Fruit fly (Drosophila melanogaster): Measurements from ENCODE around the gene mRpL9.

Gene mRpL9

dm6 chr3R:15319912-15320746, 10.4 kb upstream of the mRpL9 start, which contains the start of the genes CG6276 and CG44040 (continued):
- TF ChIP-seq Eip93F (GFP tag; optimal IDR thresholded peaks at IDR 0.05) = no peak
- no peak for TF ChIP-seq Sox102F (GFP tag; optimal IDR thresholded peaks at IDR 0.05)
- TF ChIP-seq CG31627 (GFP tag; optimal IDR thresholded peaks at IDR 0.05) = peak; percentile 57
- peak; percentile 54 for TF ChIP-seq eg (GFP tag; IDR thresholded peaks at IDR 0.05)
- peak; percentile 37 for TF ChIP-seq cyc (GFP tag; optimal IDR thresholded peaks at IDR 0.05)
- peak; percentile 10; the same call in 1 of the 2 replicates for TF ChIP-seq CG11294 (GFP tag; IDR thresholded peaks at IDR 0.05)
- peak; percentile 2 for TF ChIP-seq Lpt (GFP tag; optimal IDR thresholded peaks at IDR 0.05)
- TF ChIP-seq Gug (GFP tag; IDR thresholded peaks at IDR 0.05) = no peak
- peak; percentile 37; the same call in 1 of the 3 replicates for TF ChIP-seq CG8119 (GFP tag; IDR thresholded peaks at IDR 0.05)
- TF ChIP-seq svp (GFP tag) = no peak
- TF ChIP-seq CG10631 (GFP tag; optimal IDR thresholded peaks at IDR 0.05) = peak; percentile 58
- peak; percentile 55 for TF ChIP-seq Hr39 (GFP tag; optimal IDR thresholded peaks at IDR 0.05)
- TF ChIP-seq CG10669 (GFP tag; optimal IDR thresholded peaks at IDR 0.05) = peak; percentile 50
- TF ChIP-seq CG6163 (GFP tag; IDR thresholded peaks at IDR 0.05) = peak; percentile 59
- peak; percentile 56 for TF ChIP-seq acj6 (GFP tag; optimal IDR thresholded peaks at IDR 0.05)
- TF ChIP-seq lz (GFP tag; optimal IDR thresholded peaks at IDR 0.05) = peak; percentile 68
- peak; percentile 24 for TF ChIP-seq CG7368 (GFP tag; optimal IDR thresholded peaks at IDR 0.05)
- TF ChIP-seq dsx (GFP tag; optimal IDR thresholded peaks at IDR 0.05; ENCODE audit: poor library complexity, severe bottlenecking) = peak; percentile 31
- TF ChIP-seq CG11902 (GFP tag; optimal IDR thresholded peaks at IDR 0.05) = peak; percentile 16
- TF ChIP-seq Eip75B (GFP tag; optimal IDR thresholded peaks at IDR 0.05) = peak; percentile 61
- peak; percentile 30 for TF ChIP-seq fd59A (GFP tag; optimal IDR thresholded peaks at IDR 0.05)
- 0 out of 2 replicates have a peak, but pooled peaks have one; percentile 24 for TF ChIP-seq CG15336 (GFP tag; IDR thresholded peaks at IDR 0.05)
- TF ChIP-seq fd85E (GFP tag; optimal IDR thresholded peaks at IDR 0.05) = no peak

dm6 chr3R:15320747-15321085, 9.8 kb upstream of the mRpL9 start, which contains the start of gene ear:
Gene ear (plus strand): TSS chr3R:15320756.
- TF ChIP-seq pdm3 (GFP tag; optimal IDR thresholded peaks at IDR 0.05) (no peak), topi (GFP tag; optimal IDR thresholded peaks at IDR 0.05) (no peak), dsx (GFP tag; optimal IDR thresholded peaks at IDR 0.05; ENCODE audit: poor library complexity, severe bottlenecking) (peak; percentile 3)

- TF ChIP-seq CG11294 (GFP tag; IDR thresholded peaks at IDR 0.05) (no peak), fd59A (GFP tag; optimal IDR thresholded peaks at IDR 0.05) (no peak), Gug (GFP tag; IDR thresholded peaks at IDR 0.05) (no peak), CG6854 (GFP tag; optimal IDR thresholded peaks at IDR 0.05) (no peak), Hr38 (GFP tag; optimal IDR thresholded peaks at IDR 0.05) (no peak), fd85E (GFP tag; optimal IDR thresholded peaks at IDR 0.05) (no peak), OdsH (GFP tag; optimal IDR thresholded peaks at IDR 0.05) (no peak), svp (GFP tag) (no peak), Hr4 (GFP tag; optimal IDR thresholded peaks at IDR 0.05) (no peak), dsx (GFP tag; optimal IDR thresholded peaks at IDR 0.05; ENCODE audit: poor library complexity, severe bottlenecking) (no peak), CG10631 (GFP tag; optimal IDR thresholded peaks at IDR 0.05) (no peak), Ets21C (GFP tag; optimal IDR thresholded peaks at IDR 0.05) (no peak), lz (GFP tag; optimal IDR thresholded peaks at IDR 0.05) (no peak), Eip93F (GFP tag; optimal IDR thresholded peaks at IDR 0.05) (no peak)
These were observed 2.3 kb upstream of the mRpL9 start, which contains the start of the genes CG6236 and ea for dm6 chr3R:15328083-15328779. Gene CG6236 (minus strand): TSS chr3R:15328269. Gene ea (plus strand): TSS chr3R:15328729.

dm6 chr3R:15332994-15333393, 2.5 kb downstream of the mRpL9 start, which contains the start of the genes Fkbp39 and Cyfip:
Gene Fkbp39 (minus strand): TSS chr3R:15333133.
Gene Cyfip (plus strand): TSS chr3R:15333266.
- TF ChIP-seq CG6854 (GFP tag; optimal IDR thresholded peaks at IDR 0.05) (peak; percentile 21), CG1621 (tag; optimal IDR thresholded peaks at IDR 0.05) (peak; percentile 95), cyc (GFP tag; optimal IDR thresholded peaks at IDR 0.05) (no peak), CG3032 (tag; optimal IDR thresholded peaks at IDR 0.05) (peak; percentile 27), CG8119 (GFP tag; IDR thresholded peaks at IDR 0.05) (no peak), CG6163 (GFP tag; IDR thresholded peaks at IDR 0.05) (0 out of 3 replicates have a peak, but pooled peaks have one; percentile 18), CG31627 (GFP tag; optimal IDR thresholded peaks at IDR 0.05) (peak; percentile 13), esn (GFP tag; optimal IDR thresholded peaks at IDR 0.05) (peak; percentile 11)
